Worm (Caenorhabditis elegans) whole organism, early embryonic: ENCODE results near the gene adt-1.
A peak's percentile ranks its signal among the peaks of the same experiment; 100 is the strongest.

Experiments
- B0310.2 ChIP-seq: sonication (generic microtip); optimal IDR thresholded peaks from 2 replicates; lab custom pipeline; 2016; ENCODE audit warnings: mild to moderate bottlenecking, missing genetic modification characterization, missing compliant biosample characterization
- F13C5.2 ChIP-seq: sonication (generic microtip); optimal IDR thresholded peaks from 2 replicates; lab custom pipeline; 2017; ENCODE audit warnings: mild to moderate bottlenecking, missing genetic modification characterization, inconsistent platforms, missing compliant biosample characterization
- aly-1 ChIP-seq: sonication (generic microtip); optimal IDR thresholded peaks from 2 replicates; lab custom pipeline; 2016; ENCODE audit warnings: missing genetic modification characterization, missing compliant biosample characterization
- ama-1 ChIP-seq: fragments of 150-350 bp; optimal IDR thresholded peaks from 2 replicates; lab custom pipeline; 2014
- ceh-13 ChIP-seq: fragments of 200-800 bp; sonication (Bioruptor generic); optimal IDR thresholded peaks from 2 replicates; lab custom pipeline; 2018; ENCODE audit warnings: mild to moderate bottlenecking, missing genetic modification characterization, missing compliant biosample characterization
- ceh-36 ChIP-seq: sonication (generic microtip); optimal IDR thresholded peaks from 2 replicates; lab custom pipeline; 2016; ENCODE audit warnings: missing genetic modification characterization, inconsistent platforms, missing compliant biosample characterization
- ets-7 ChIP-seq: sonication (generic microtip); optimal IDR thresholded peaks from 2 replicates; lab custom pipeline; 2016; ENCODE audit warnings: missing genotype, missing genetic modification characterization, missing compliant biosample characterization
- flt-1 ChIP-seq: fragments of 200-800 bp; sonication (Bioruptor generic); IDR thresholded peaks from 2 replicates; pipeline ENCODE4 v1.3.6; 2022; ENCODE audit warnings: missing genetic modification characterization, missing compliant biosample characterization
- hmbx-1 ChIP-seq: sonication (generic microtip); optimal IDR thresholded peaks from 2 replicates; lab custom pipeline; 2016; ENCODE audit warnings: mild to moderate bottlenecking, missing genetic modification characterization, missing compliant biosample characterization
- hmg-4 ChIP-seq: fragments of 200-800 bp; sonication (Bioruptor generic); optimal IDR thresholded peaks from 2 replicates; lab custom pipeline; 2018; ENCODE audit warnings: mild to moderate bottlenecking, missing genetic modification characterization, missing compliant biosample characterization
- hnd-1 ChIP-seq: sonication (generic microtip); optimal IDR thresholded peaks from 2 replicates; lab custom pipeline; 2016; ENCODE audit warnings: missing genetic modification characterization, missing compliant biosample characterization
- pes-1 ChIP-seq: fragments of 200-800 bp; sonication (Bioruptor generic); IDR thresholded peaks from 2 replicates; pipeline ENCODE4 v1.3.6; 2022; ENCODE audit warnings: missing genetic modification reagents, missing genetic modification characterization, missing compliant biosample characterization
- scrt-1 ChIP-seq: fragments of 200-800 bp; sonication (Bioruptor generic); IDR thresholded peaks from 2 replicates; pipeline ENCODE4 v1.3.6; 2022; ENCODE audit warnings: missing genetic modification characterization, missing compliant biosample characterization
- sea-1 ChIP-seq: fragments of 200-800 bp; sonication (Bioruptor generic); conservative IDR thresholded peaks from 2 replicates; pipeline ENCODE4 v1.3.6; 2022; ENCODE audit warnings: missing genetic modification characterization, missing compliant biosample characterization
- tbx-11 ChIP-seq: fragments of 200-800 bp; sonication (Bioruptor generic); IDR thresholded peaks from 2 replicates; pipeline ENCODE4 v1.3.6; 2022; ENCODE audit warnings: missing genetic modification characterization, missing compliant biosample characterization
- tbx-37 ChIP-seq: fragments of 200-800 bp; sonication (Bioruptor generic); conservative IDR thresholded peaks from 2 replicates; pipeline ENCODE4 v1.3.6; 2022; ENCODE audit warnings: missing genetic modification reagents, missing genetic modification characterization, missing compliant biosample characterization
- tra-4 ChIP-seq: sonication (generic microtip); optimal IDR thresholded peaks from 2 replicates; lab custom pipeline; 2017; ENCODE audit warnings: missing genetic modification characterization, missing compliant biosample characterization

adt-1 gene

DNA sequence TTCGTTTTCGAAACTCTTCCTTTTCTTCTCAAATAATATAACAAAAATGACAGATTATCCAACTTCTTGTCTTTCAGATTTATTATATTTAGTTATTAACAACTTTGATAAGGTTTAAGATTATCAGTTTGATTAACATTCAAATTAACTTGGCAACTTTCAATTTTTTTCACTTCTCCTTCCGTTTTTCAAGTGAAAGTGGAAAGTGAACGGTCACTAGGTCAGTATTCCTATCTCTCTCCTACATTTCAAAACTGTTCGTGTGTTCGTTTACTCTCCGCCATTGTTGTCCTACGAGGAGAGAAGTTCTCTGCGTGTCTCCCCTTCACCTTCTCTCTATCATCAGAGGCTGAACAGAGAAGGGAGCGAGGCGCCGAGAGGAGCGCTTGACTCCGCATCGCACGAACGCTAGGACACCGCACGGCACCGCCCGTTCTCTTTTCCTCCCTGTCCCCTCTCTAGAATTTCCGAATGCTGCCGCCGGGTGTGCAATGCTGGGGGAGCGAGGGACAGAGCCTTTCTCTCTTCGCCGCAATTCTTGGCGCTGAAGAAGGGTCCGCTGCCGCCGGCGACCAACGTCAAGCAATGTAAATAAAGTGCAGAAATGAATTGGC is 22.1 kb upstream of the adt-1 start:
- TF ChIP-seq scrt-1 (GFP tag; lab: Robert Waterston, UW) (no peak), pes-1 (GFP tag; lab: Robert Waterston, UW) (0 out of 2 replicates have a peak, but pooled peaks have one; percentile 49), aly-1 (no peak)

- TF ChIP-seq sea-1 (GFP tag; lab: Robert Waterston, UW) (no peak), tra-4 (tag; lab: Kevin White, UChicago) (no peak), tbx-11 (GFP tag; lab: Robert Waterston, UW) (no peak), ceh-36 (tag; lab: Kevin White, UChicago) (no peak), B0310.2 (tag; lab: Kevin White, UChicago) (no peak), scrt-1 (GFP tag; lab: Robert Waterston, UW) (no peak), flt-1 (GFP tag; lab: Robert Waterston, UW) (no peak), hmbx-1 (tag; lab: Kevin White, UChicago) (no peak), ceh-13 (GFP tag; lab: Kevin White, UChicago) (no peak), aly-1 (no peak), tbx-37 (GFP tag; lab: Robert Waterston, UW) (no peak), ama-1 (lab: Kevin White, UChicago) (no peak), F13C5.2 (no peak), hnd-1 (no peak), hmg-4 (no peak), ets-7 (no peak), pes-1 (GFP tag; lab: Robert Waterston, UW) (no peak)
Observed at ce11 chrX:12659814-12660213, 18.8 kb upstream of the adt-1 start, which contains the start of gene C02B4.3. Gene C02B4.3, minus strand, starts transcription at chrX:12659847.

- TF ChIP-seq F13C5.2 (peak; percentile 91), scrt-1 (GFP tag; lab: Robert Waterston, UW) (peak; percentile 86), tbx-11 (GFP tag; lab: Robert Waterston, UW) (peak; percentile 84), hnd-1 (peak; percentile 71), ama-1 (lab: Kevin White, UChicago) (no peak), tbx-37 (GFP tag; lab: Robert Waterston, UW) (peak; percentile 60), hmg-4 (peak; percentile 93), hmbx-1 (tag; lab: Kevin White, UChicago) (peak; percentile 74), ets-7 (peak; percentile 62), ceh-36 (tag; lab: Kevin White, UChicago) (peak; percentile 94), B0310.2 (tag; lab: Kevin White, UChicago) (peak; percentile 90), flt-1 (GFP tag; lab: Robert Waterston, UW) (peak; percentile 82), tra-4 (tag; lab: Kevin White, UChicago) (peak; percentile 78), sea-1 (GFP tag; lab: Robert Waterston, UW) (peak; percentile 94), aly-1 (peak; percentile 97), ceh-13 (GFP tag; lab: Kevin White, UChicago) (peak; percentile 74), pes-1 (GFP tag; lab: Robert Waterston, UW) (peak; percentile 90)
Observed at ce11 chrX:12661091-12661526, 17.5 kb upstream of the adt-1 start.

- no peak for TF ChIP-seq tra-4 (tag; lab: Kevin White, UChicago)
- no peak for TF ChIP-seq ceh-36 (tag; lab: Kevin White, UChicago)
- TF ChIP-seq B0310.2 (tag; lab: Kevin White, UChicago) = no peak
- TF ChIP-seq tbx-37 (GFP tag; lab: Robert Waterston, UW) = no peak
- TF ChIP-seq ceh-13 (GFP tag; lab: Kevin White, UChicago) = no peak
- no peak for TF ChIP-seq pes-1 (GFP tag; lab: Robert Waterston, UW)
- TF ChIP-seq ama-1 (lab: Kevin White, UChicago) = no peak
- no peak for TF ChIP-seq hmbx-1 (tag; lab: Kevin White, UChicago)
- TF ChIP-seq hmg-4 = no peak
- no peak for TF ChIP-seq scrt-1 (GFP tag; lab: Robert Waterston, UW)
- no peak for TF ChIP-seq aly-1
- TF ChIP-seq F13C5.2 = no peak
- no peak for TF ChIP-seq flt-1 (GFP tag; lab: Robert Waterston, UW)
- no peak for TF ChIP-seq hnd-1
- no peak for TF ChIP-seq sea-1 (GFP tag; lab: Robert Waterston, UW)
- TF ChIP-seq ets-7 = no peak
- no peak for TF ChIP-seq tbx-11 (GFP tag; lab: Robert Waterston, UW)
Observed at ce11 chrX:12663114-12663513, 15.5 kb upstream of the adt-1 start.

- no peak for TF ChIP-seq scrt-1 (GFP tag; lab: Robert Waterston, UW)
- TF ChIP-seq hnd-1 = no peak
- no peak for TF ChIP-seq B0310.2 (tag; lab: Kevin White, UChicago)
- TF ChIP-seq sea-1 (GFP tag; lab: Robert Waterston, UW) = no peak
- no peak for TF ChIP-seq tbx-11 (GFP tag; lab: Robert Waterston, UW)
- no peak for TF ChIP-seq ceh-36 (tag; lab: Kevin White, UChicago)
- no peak for TF ChIP-seq pes-1 (GFP tag; lab: Robert Waterston, UW)
- TF ChIP-seq flt-1 (GFP tag; lab: Robert Waterston, UW) = no peak
- no peak for TF ChIP-seq hmbx-1 (tag; lab: Kevin White, UChicago)
- TF ChIP-seq F13C5.2 = no peak
- no peak for TF ChIP-seq tra-4 (tag; lab: Kevin White, UChicago)
- no peak for TF ChIP-seq ets-7
- no peak for TF ChIP-seq ama-1 (lab: Kevin White, UChicago)
- no peak for TF ChIP-seq tbx-37 (GFP tag; lab: Robert Waterston, UW)
- TF ChIP-seq ceh-13 (GFP tag; lab: Kevin White, UChicago) = no peak
- no peak for TF ChIP-seq aly-1
- no peak for TF ChIP-seq hmg-4
Observed at ce11 chrX:12663537-12663936, 15.1 kb upstream of the adt-1 start, which contains the start of gene nlp-76. Gene nlp-76, minus strand, starts transcription at chrX:12663903.

ce11 chrX:12664443-12664842 is 14.2 kb upstream of the adt-1 start:
- no peak for TF ChIP-seq tbx-11 (GFP tag; lab: Robert Waterston, UW)
- TF ChIP-seq hmg-4 = no peak
- TF ChIP-seq F13C5.2 = no peak
- no peak for TF ChIP-seq flt-1 (GFP tag; lab: Robert Waterston, UW)
- TF ChIP-seq tra-4 (tag; lab: Kevin White, UChicago) = no peak
- no peak for TF ChIP-seq aly-1
- TF ChIP-seq tbx-37 (GFP tag; lab: Robert Waterston, UW) = no peak
- TF ChIP-seq ceh-36 (tag; lab: Kevin White, UChicago) = no peak
- no peak for TF ChIP-seq scrt-1 (GFP tag; lab: Robert Waterston, UW)
